Worm (Caenorhabditis elegans) whole organism, L4 larva: ENCODE data around the gene F39F10.2.

Experiments used
- F37D6.2 ChIP-seq: sonication (generic microtip); optimal IDR thresholded peaks from 2 replicates; lab custom pipeline; 2016; ENCODE audit warnings: mild to moderate bottlenecking, missing genetic modification characterization, missing compliant biosample characterization
- ceh-62 ChIP-seq: sonication (generic microtip); optimal IDR thresholded peaks from 2 replicates; lab custom pipeline; 2017; ENCODE audit warnings: missing biosample characterization, missing genetic modification characterization
- dmd-6 ChIP-seq: fragments of 200-800 bp; sonication (Bioruptor generic); IDR thresholded peaks from 2 replicates; pipeline ENCODE4 v1.3.6; 2022; ENCODE audit warnings: missing genetic modification reagents, missing genetic modification characterization, missing compliant biosample characterization
- hmg-1.1 ChIP-seq: fragments of 200-800 bp; sonication (Bioruptor generic); IDR thresholded peaks from 2 replicates; pipeline ENCODE4 v1.3.6; 2022; ENCODE audit warnings: missing genetic modification reagents, missing genetic modification characterization, missing compliant biosample characterization
- lin-13 ChIP-seq: fragments of 150-350 bp; optimal IDR thresholded peaks from 2 replicates; lab custom pipeline; 2014; ENCODE audit warnings: missing biosample characterization, missing genetic modification reagents, missing genetic modification characterization
- lin-15B ChIP-seq: fragments of 150-350 bp; sonication (generic microtip); optimal IDR thresholded peaks from 3 replicates; lab custom pipeline; 2014; ENCODE audit warnings: missing biosample characterization, missing genetic modification characterization
- madf-5 ChIP-seq, 2 experiments: fragments of 200-800 bp; sonication (Bioruptor generic); IDR thresholded peaks; 2 replicates each; pipeline ENCODE4 v1.3.6; 2022; ENCODE audit warnings: missing compliant biosample characterization in 2 of 2, missing genetic modification characterization in 2 of 2
- nhr-25 ChIP-seq: sonication (generic microtip); optimal IDR thresholded peaks from 2 replicates; lab custom pipeline; 2017; ENCODE audit warnings: missing genetic modification characterization, mild to moderate bottlenecking, missing compliant biosample characterization, antibody characterized with exemption, moderate library complexity, borderline replicate concordance; ENCODE audit not compliant: insufficient read depth
- zag-1 ChIP-seq: fragments of 150-350 bp; optimal IDR thresholded peaks from 2 replicates; lab custom pipeline; 2014; ENCODE audit warnings: missing biosample characterization, missing genetic modification characterization

DNA sequence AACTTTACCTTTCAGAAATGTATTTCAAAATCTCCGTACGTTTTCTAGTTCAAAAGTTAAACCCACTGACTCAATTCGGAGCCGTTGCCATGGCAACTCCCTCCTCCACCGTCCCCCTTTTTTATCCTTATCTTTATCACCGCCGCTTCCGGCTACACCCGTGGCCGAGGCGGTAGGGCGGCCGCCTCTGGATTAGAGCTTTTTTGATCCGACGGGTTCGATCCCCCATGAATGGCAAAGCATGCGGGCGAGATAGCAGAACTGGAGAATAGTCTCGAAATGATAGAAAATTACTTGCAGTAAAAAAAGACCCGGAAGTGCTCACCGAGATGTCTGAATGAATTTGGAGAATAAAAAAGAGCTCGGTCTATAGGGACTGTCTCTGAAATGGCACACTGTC lies 910 bp upstream of the F39F10.2 start:
- TF ChIP-seq nhr-25 (no peak), zag-1 (tag; lab: Kevin White, UChicago) (no peak), dmd-6 (GFP tag; lab: Robert Waterston, UW) (no peak), lin-13 (GFP tag; lab: Kevin White, UChicago) (no peak), lin-15B (tag; lab: Kevin White, UChicago) (no peak), madf-5 (GFP tag; IDR thresholded peaks at IDR 0.05; lab: Robert Waterston, UW) (no peak), hmg-1.1 (GFP tag; lab: Robert Waterston, UW) (no peak), ceh-62 (tag; lab: Kevin White, UChicago) (no peak), F37D6.2 (tag; lab: Kevin White, UChicago) (no peak)
